Worm (Caenorhabditis elegans) whole organism, midembryonic: Measurements from ENCODE around the gene mrp-7.

Experiments
- T22C8.4 ChIP-seq: fragments of 200-800 bp; sonication (Bioruptor generic); IDR thresholded peaks from 2 replicates; pipeline ENCODE4 v1.3.6; 2022; ENCODE audit warnings: missing genetic modification characterization, missing compliant biosample characterization
- cog-1 ChIP-seq: sonication (generic microtip); optimal IDR thresholded peaks from 2 replicates; lab custom pipeline; 2016; ENCODE audit warnings: missing genetic modification characterization, missing compliant biosample characterization
- med-1 ChIP-seq: sonication (generic microtip); optimal IDR thresholded peaks from 2 replicates; lab custom pipeline; 2017; ENCODE audit warnings: missing genetic modification characterization, mild to moderate bottlenecking, missing compliant biosample characterization, antibody characterized with exemption, missing genetic modification reagents; ENCODE audit not compliant: insufficient read depth

ce11 chrV:19697348-19698172 is 22.9 kb downstream of the mrp-7 start, which contains the start of the genes Y43F8C.13 and ani-3:
- TF ChIP-seq cog-1 (tag; lab: Kevin White, UChicago) (no peak), med-1 (no peak), T22C8.4 (GFP tag; lab: Robert Waterston, UW) (peak; percentile 46; the same call in 1 of the 2 replicates)
